Fruit fly (Drosophila melanogaster) whole organism, wandering third instar larva: Measurements from ENCODE around the gene CG32945.

Source experiments
- CrebA ChIP-seq: fragments of 200-800 bp; sonication (Bioruptor generic); optimal IDR thresholded peaks from 2 replicates; lab custom pipeline; 2016; ENCODE audit warnings: missing biosample characterization, mild to moderate bottlenecking, missing genetic modification characterization, borderline replicate concordance
- Jra ChIP-seq: sonication (Bioruptor generic); optimal IDR thresholded peaks from 2 replicates; lab custom pipeline; 2016; ENCODE audit warnings: missing biosample characterization, missing genetic modification characterization
- Mio ChIP-seq: sonication (Bioruptor generic); optimal IDR thresholded peaks from 2 replicates; lab custom pipeline; 2016; ENCODE audit warnings: missing biosample characterization, missing genetic modification characterization
- N ChIP-seq: fragments of >200 bp; optimal IDR thresholded peaks from 2 replicates; lab custom pipeline; 2018; ENCODE audit warnings: missing biosample characterization, missing external identifiers, missing genetic modification characterization
- Vsx2 ChIP-seq: fragments of 200-300, 225-300 bp; sonication (Bioruptor generic); optimal IDR thresholded peaks from 2 replicates; lab custom pipeline; 2018; ENCODE audit warnings: missing biosample characterization, missing genetic modification characterization; ENCODE audit not compliant: partially characterized antibody
- br ChIP-seq: fragments of 200-800 bp; sonication (Bioruptor generic); optimal IDR thresholded peaks from 2 replicates; lab custom pipeline; 2016; ENCODE audit warnings: missing biosample characterization, missing genetic modification characterization
- brk ChIP-seq: fragments of 200-800 bp; sonication (Bioruptor generic); optimal IDR thresholded peaks from 2 replicates; lab custom pipeline; 2016; ENCODE audit warnings: missing biosample characterization, mild to moderate bottlenecking, missing genetic modification characterization
- fru ChIP-seq: fragments of 200-800 bp; sonication (Bioruptor generic); optimal IDR thresholded peaks from 3 replicates; lab custom pipeline; 2016; ENCODE audit warnings: missing biosample characterization, mild to moderate bottlenecking, missing genetic modification characterization
- h ChIP-seq: fragments of 200-800 bp; sonication (Bioruptor generic); optimal IDR thresholded peaks from 3 replicates; lab custom pipeline; 2016; ENCODE audit warnings: missing biosample characterization, mild to moderate bottlenecking, missing genetic modification characterization
- lola ChIP-seq: fragments of >200 bp; optimal IDR thresholded peaks from 2 replicates; lab custom pipeline; 2017; ENCODE audit warnings: missing biosample characterization, missing genetic modification characterization

Gene CG32945

DNA sequence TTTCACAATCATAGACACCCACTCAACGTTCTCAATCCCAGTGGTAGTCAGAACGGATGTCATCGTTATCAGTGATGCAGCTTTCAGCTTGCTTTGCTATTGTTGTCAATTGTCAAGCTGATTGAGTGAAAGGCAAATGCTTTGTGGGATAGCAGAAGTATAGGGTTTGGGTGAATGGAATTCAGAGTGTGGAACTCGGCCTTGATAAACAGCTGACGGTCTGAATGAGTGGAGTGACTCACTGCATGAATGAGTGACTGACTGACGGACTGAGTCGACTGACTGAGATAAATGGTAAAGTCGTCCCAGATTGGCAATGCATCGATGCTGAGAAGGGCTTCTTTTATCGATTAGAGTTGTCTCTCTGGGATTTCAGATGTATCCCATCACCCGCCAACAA, 47.5 kb downstream of the CG32945 start:
- TF ChIP-seq N (GFP tag; lab: Kevin White, UChicago) (no peak), CrebA (GFP tag; lab: Kevin White, UChicago) (no peak), fru (GFP tag; lab: Kevin White, UChicago) (no peak), Jra (GFP tag; lab: Kevin White, UChicago) (no peak), brk (GFP tag; lab: Kevin White, UChicago) (no peak), lola (GFP tag; lab: Kevin White, UChicago) (no peak), h (GFP tag; lab: Kevin White, UChicago) (no peak), br (GFP tag; lab: Kevin White, UChicago) (no peak), Mio (GFP tag; lab: Kevin White, UChicago) (no peak), Vsx2 (GFP tag; lab: Kevin White, UChicago) (no peak)
